Fruit fly (Drosophila melanogaster): ENCODE measurements around the gene schuy.

The schuy gene

DNA sequence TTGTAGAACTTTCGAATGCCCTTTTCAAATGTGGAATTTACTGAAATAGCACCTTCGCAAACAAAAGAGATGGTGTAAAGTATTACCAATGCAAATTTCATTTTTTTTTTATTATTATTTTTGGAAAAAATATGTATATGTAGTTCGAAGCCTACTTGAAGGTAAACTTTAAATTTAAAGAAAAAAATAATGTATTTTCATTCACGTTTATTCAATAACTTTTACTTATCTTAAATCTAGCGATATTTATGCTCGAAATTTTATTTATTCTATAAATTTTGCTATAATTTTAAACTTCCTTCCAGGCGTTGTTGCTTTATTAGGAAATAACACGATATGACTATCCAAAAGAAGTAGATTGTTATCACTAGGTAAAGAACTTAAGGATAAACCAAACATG is 33.2 kb upstream of the schuy start, which contains the start of gene CG33710:
Gene CG33710 (minus strand): TSS at position 101 of the 400 bp plus-strand sequence.
- no peak for TF ChIP-seq CG8632 (GFP tag; optimal IDR thresholded peaks at IDR 0.05)

DNA sequence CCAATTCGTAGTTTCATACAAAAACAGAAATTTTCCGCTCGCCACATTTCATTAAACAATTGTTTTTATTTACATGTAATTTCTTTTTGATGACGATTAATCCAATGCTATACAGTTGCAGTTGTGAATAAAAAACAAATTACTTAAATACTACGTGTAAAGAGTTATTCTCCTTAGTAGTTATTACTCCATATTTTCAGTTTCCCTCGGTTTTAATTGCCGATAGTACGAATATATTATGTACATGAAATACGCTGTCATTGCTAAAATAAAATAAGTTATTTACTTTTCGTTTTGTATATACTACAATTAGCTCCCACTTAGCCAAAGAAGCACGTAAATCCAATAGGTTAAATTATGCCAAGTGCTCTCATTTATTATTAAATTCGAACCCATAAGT is 32.3 kb upstream of the schuy start, which contains the start of gene CG42655:
Gene CG42655 (minus strand): TSS at position 101 of the 400 bp plus-strand sequence.
- TF ChIP-seq CG34406 (GFP tag; optimal IDR thresholded peaks at IDR 0.05): no peak
- no peak for TF ChIP-seq dsx (GFP tag; optimal IDR thresholded peaks at IDR 0.05; ENCODE audit: poor library complexity, severe bottlenecking)
- no peak for TF ChIP-seq topi (GFP tag; optimal IDR thresholded peaks at IDR 0.05)
- TF ChIP-seq lz (GFP tag; optimal IDR thresholded peaks at IDR 0.05): no peak
- TF ChIP-seq pdm3 (GFP tag; optimal IDR thresholded peaks at IDR 0.05): no peak
- no peak for TF ChIP-seq fkh (GFP tag; optimal IDR thresholded peaks at IDR 0.05)
- TF ChIP-seq CG6792 (GFP tag; optimal IDR thresholded peaks at IDR 0.05): no peak
- no peak for TF ChIP-seq CG6163 (GFP tag; IDR thresholded peaks at IDR 0.05)
- no peak for TF ChIP-seq CG8119 (GFP tag; IDR thresholded peaks at IDR 0.05)
- TF ChIP-seq Ets96B (tag; optimal IDR thresholded peaks at IDR 0.05): no peak
- TF ChIP-seq CG11902 (GFP tag; optimal IDR thresholded peaks at IDR 0.05): no peak

DNA sequence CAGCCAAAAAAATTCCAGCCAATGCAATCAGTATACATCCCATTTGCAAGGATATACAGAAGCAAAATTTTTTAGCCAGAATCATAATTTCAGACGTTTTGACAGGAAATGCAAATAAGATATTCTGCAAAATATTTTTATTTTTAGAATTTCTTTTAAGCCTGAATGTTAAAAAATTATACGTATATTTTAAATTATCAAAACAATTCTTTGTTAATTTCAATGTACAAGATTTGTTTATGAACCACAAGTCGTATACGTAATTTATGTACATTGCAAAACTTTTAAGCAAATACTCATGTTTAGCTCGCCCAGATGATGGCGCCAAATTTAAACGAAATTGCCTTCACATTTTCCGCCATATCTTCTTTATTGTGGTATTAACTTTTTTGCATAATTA is 31.5 kb upstream of the schuy start, which contains the start of gene CG42654:
Gene CG42654 (minus strand): TSS at position 101 of the 400 bp plus-strand sequence.
- TF ChIP-seq Ets21C (GFP tag; optimal IDR thresholded peaks at IDR 0.05): no peak

DNA sequence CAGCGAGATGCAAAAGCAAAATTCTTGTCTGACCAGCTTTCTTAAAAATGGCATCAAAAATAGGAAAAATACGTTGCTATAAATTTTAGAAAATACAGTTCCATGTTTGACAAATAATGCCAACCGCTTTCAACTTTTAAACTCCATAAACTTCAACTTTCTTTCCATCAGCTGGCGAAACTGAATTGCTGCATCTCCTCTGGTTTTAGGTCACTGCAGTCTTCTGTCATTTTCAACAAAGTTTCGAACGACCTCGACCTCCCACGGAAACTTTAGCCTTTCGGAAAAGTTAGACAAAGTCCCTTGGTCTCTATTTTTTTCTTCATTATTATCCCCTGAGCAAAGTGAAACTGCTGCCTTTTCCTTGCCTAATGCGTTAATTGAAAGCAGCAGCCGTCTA is 30.2 kb upstream of the schuy start, which contains the start of gene CG42263:
Gene CG42263 (minus strand): TSS at position 101 of the 400 bp plus-strand sequence.
- TF ChIP-seq CG8632 (GFP tag; optimal IDR thresholded peaks at IDR 0.05): no peak
- TF ChIP-seq net (GFP tag; optimal IDR thresholded peaks at IDR 0.05): no peak
- TF ChIP-seq CG34406 (GFP tag; optimal IDR thresholded peaks at IDR 0.05): no peak
- TF ChIP-seq CG31627 (GFP tag; optimal IDR thresholded peaks at IDR 0.05): no peak
- TF ChIP-seq fd59A (GFP tag; optimal IDR thresholded peaks at IDR 0.05): no peak

DNA sequence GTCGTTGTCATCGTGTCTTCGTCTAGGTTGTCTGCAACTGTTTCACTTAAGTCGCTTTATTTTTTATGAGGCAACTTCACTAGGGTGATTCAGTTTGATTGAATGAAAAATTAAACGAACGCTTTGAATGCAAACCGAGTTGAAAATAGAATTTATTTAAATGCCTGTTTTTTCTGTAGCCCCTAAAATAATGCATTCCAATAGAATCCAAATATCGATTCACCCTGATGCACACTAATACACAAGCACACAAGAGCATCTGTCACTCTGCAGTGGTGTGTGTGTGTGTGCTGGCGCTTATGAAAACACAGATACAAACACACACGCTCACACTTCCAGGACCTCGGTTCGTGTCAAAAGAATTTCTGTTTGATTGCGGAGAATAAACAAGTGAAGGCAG is 24.1 kb upstream of the schuy start:
- TF ChIP-seq OdsH (GFP tag; optimal IDR thresholded peaks at IDR 0.05) (peak; percentile 12), svp (GFP tag) (peak; percentile 41), Eip75B (GFP tag; optimal IDR thresholded peaks at IDR 0.05) (no peak), cyc (GFP tag; optimal IDR thresholded peaks at IDR 0.05) (no peak), lz (GFP tag; optimal IDR thresholded peaks at IDR 0.05) (peak; percentile 15), dsx (GFP tag; optimal IDR thresholded peaks at IDR 0.05; ENCODE audit: poor library complexity, severe bottlenecking) (peak; percentile 20), Eip78C (GFP tag) (peak; percentile 75), acj6 (GFP tag; optimal IDR thresholded peaks at IDR 0.05) (peak; percentile 14), CG8319 (GFP tag; optimal IDR thresholded peaks at IDR 0.05) (no peak), dac (GFP tag; optimal IDR thresholded peaks at IDR 0.05) (no peak), salr (GFP tag; optimal IDR thresholded peaks at IDR 0.05) (no peak), CG31627 (GFP tag; optimal IDR thresholded peaks at IDR 0.05) (peak; percentile 1), CG4318 (GFP tag; optimal IDR thresholded peaks at IDR 0.05) (no peak), Met (GFP tag; optimal IDR thresholded peaks at IDR 0.05) (peak; percentile 23), Ets21C (GFP tag; optimal IDR thresholded peaks at IDR 0.05) (no peak), CG1621 (tag; optimal IDR thresholded peaks at IDR 0.05) (no peak), topi (GFP tag; optimal IDR thresholded peaks at IDR 0.05) (no peak), Blimp-1 (GFP tag; optimal IDR thresholded peaks at IDR 0.05) (no peak), CG6792 (GFP tag; optimal IDR thresholded peaks at IDR 0.05) (peak; percentile 17), CG9139 (GFP tag; optimal IDR thresholded peaks at IDR 0.05) (peak; percentile 6), CG10669 (GFP tag; optimal IDR thresholded peaks at IDR 0.05) (no peak), net (GFP tag; optimal IDR thresholded peaks at IDR 0.05) (peak; percentile 28), CG6854 (GFP tag; optimal IDR thresholded peaks at IDR 0.05) (no peak), Lpt (GFP tag; optimal IDR thresholded peaks at IDR 0.05) (no peak), fd85E (GFP tag; optimal IDR thresholded peaks at IDR 0.05) (no peak), fkh (GFP tag; optimal IDR thresholded peaks at IDR 0.05) (no peak), Hr38 (GFP tag; optimal IDR thresholded peaks at IDR 0.05) (no peak), CG10631 (GFP tag; optimal IDR thresholded peaks at IDR 0.05) (peak; percentile 36), Sox15 (GFP tag; optimal IDR thresholded peaks at IDR 0.05) (no peak), Eip93F (GFP tag; optimal IDR thresholded peaks at IDR 0.05) (no peak), CG6163 (GFP tag; IDR thresholded peaks at IDR 0.05) (no peak), Smox (GFP tag; optimal IDR thresholded peaks at IDR 0.05) (no peak), CG3032 (tag; optimal IDR thresholded peaks at IDR 0.05) (no peak), pdm3 (GFP tag; optimal IDR thresholded peaks at IDR 0.05) (peak; percentile 39), esn (GFP tag; optimal IDR thresholded peaks at IDR 0.05) (no peak), fd59A (GFP tag; optimal IDR thresholded peaks at IDR 0.05) (peak; percentile 44), CG7368 (GFP tag; optimal IDR thresholded peaks at IDR 0.05) (no peak)
